Worm (Caenorhabditis elegans) whole organism, L1 larva: ENCODE data around the gene Y57G7A.1.
A peak's percentile ranks its signal among the peaks of the same experiment; 100 is the strongest.

ENCODE experiments used
- C34B4.2 ChIP-seq: sonication (generic microtip); optimal IDR thresholded peaks from 2 replicates; lab custom pipeline; 2017; ENCODE audit warnings: mild to moderate bottlenecking, missing genetic modification characterization, missing compliant biosample characterization
- F16B12.6 ChIP-seq: fragments of 150-350 bp; optimal IDR thresholded peaks from 2 replicates; lab custom pipeline; 2014; ENCODE audit warnings: missing biosample characterization, missing genetic modification characterization
- aha-1 ChIP-seq: fragments of 150-350 bp; optimal IDR thresholded peaks from 2 replicates; lab custom pipeline; 2014; ENCODE audit warnings: missing biosample characterization, missing genetic modification characterization
- alr-1 ChIP-seq: fragments of 200-800 bp; sonication (Bioruptor generic); optimal IDR thresholded peaks from 2 replicates; lab custom pipeline; 2018; ENCODE audit warnings: borderline replicate concordance, mild to moderate bottlenecking, missing genetic modification characterization, missing compliant biosample characterization
- ceh-63 ChIP-seq: fragments of 200-800 bp; sonication (Bioruptor generic); optimal IDR thresholded peaks from 2 replicates; lab custom pipeline; 2018; ENCODE audit warnings: mild to moderate bottlenecking, missing genetic modification characterization, missing compliant biosample characterization
- ceh-82 ChIP-seq, 3 experiments: fragments of 150-350 bp in 1 of 3; sonication (generic microtip) in 2 of 3; optimal IDR thresholded peaks; 2 replicates each; lab custom pipeline; 2014 to 2017; ENCODE audit warnings: missing biosample characterization in 3 of 3, missing genetic modification characterization in 3 of 3
- ceh-88 ChIP-seq: fragments of 200-800 bp; sonication (Bioruptor generic); IDR thresholded peaks from 2 replicates; pipeline ENCODE4 v1.3.6; 2022; ENCODE audit warnings: missing genetic modification characterization, missing compliant biosample characterization
- ceh-90 ChIP-seq: sonication (generic microtip); optimal IDR thresholded peaks from 2 replicates; lab custom pipeline; 2016; ENCODE audit warnings: missing genetic modification characterization, missing compliant biosample characterization
- dpl-1 ChIP-seq, 3 experiments: fragments of 150-350 bp in 2 of 3; sonication (generic microtip) in 1 of 3; optimal IDR thresholded peaks; 2 replicates each; lab custom pipeline; 2014 to 2017; ENCODE audit warnings: missing biosample characterization in 3 of 3, missing genetic modification characterization in 3 of 3, missing genetic modification reagents in 3 of 3
- efl-1 ChIP-seq, 4 experiments: fragments of 150-350 bp; optimal IDR thresholded peaks in 3 of 4; peaks in 1 of 4; 1 replicate in 1 of 4; 2 replicates in 3 of 4; lab custom pipeline; 2014; ENCODE audit warnings: missing biosample characterization in 2 of 4, missing genetic modification characterization in 2 of 4, missing genetic modification reagents in 2 of 4
- efl-3 ChIP-seq: fragments of 200-800 bp; sonication (Bioruptor generic); optimal IDR thresholded peaks from 2 replicates; lab custom pipeline; 2018; ENCODE audit warnings: mild to moderate bottlenecking, missing genetic modification characterization, missing compliant biosample characterization
- egl-27 ChIP-seq, 2 experiments: fragments of 150-350 bp in 1 of 2; sonication (generic microtip); optimal IDR thresholded peaks; 3 replicates each; lab custom pipeline; 2017 to 2018; ENCODE audit warnings: missing biosample characterization in 2 of 2, missing genetic modification characterization in 2 of 2, missing genetic modification reagents in 2 of 2
- elt-2 ChIP-seq: sonication (generic microtip); optimal IDR thresholded peaks from 2 replicates; lab custom pipeline; 2016; ENCODE audit warnings: missing genetic modification characterization, mild to moderate bottlenecking, inconsistent platforms, missing compliant biosample characterization, missing genetic modification reagents
- elt-3 ChIP-seq, 6 experiments: fragments of 150-350 bp in 1 of 6; sonication (generic microtip); optimal IDR thresholded peaks; 2 replicates each; lab custom pipeline; 2017 to 2018; ENCODE audit warnings: missing biosample characterization in 6 of 6, missing genetic modification characterization in 6 of 6, inconsistent platforms in 1 of 6
- fkh-4 ChIP-seq: sonication (generic microtip); optimal IDR thresholded peaks from 2 replicates; lab custom pipeline; 2016; ENCODE audit warnings: missing compliant biosample characterization, missing genetic modification characterization, borderline replicate concordance
- fos-1 ChIP-seq: fragments of 150-350 bp; optimal IDR thresholded peaks from 2 replicates; lab custom pipeline; 2014; ENCODE audit warnings: missing biosample characterization, missing genetic modification characterization
- grh-1 ChIP-seq: fragments of 200-800 bp; sonication (Bioruptor generic); IDR thresholded peaks from 2 replicates; pipeline ENCODE4 v1.3.6; 2022; ENCODE audit warnings: missing genetic modification reagents, missing genetic modification characterization, missing compliant biosample characterization
- hlh-17 ChIP-seq: fragments of 200-800 bp; sonication (Bioruptor generic); optimal IDR thresholded peaks from 2 replicates; lab custom pipeline; 2018; ENCODE audit warnings: missing genetic modification characterization, mild to moderate bottlenecking, missing compliant biosample characterization, moderate library complexity, borderline replicate concordance
- hlh-4 ChIP-seq: sonication (generic microtip); optimal IDR thresholded peaks from 2 replicates; lab custom pipeline; 2016; ENCODE audit warnings: mild to moderate bottlenecking, missing genetic modification characterization, missing compliant biosample characterization
- hpl-2 ChIP-seq: fragments of 150-350 bp; optimal IDR thresholded peaks from 2 replicates; lab custom pipeline; 2014; ENCODE audit warnings: missing biosample characterization, missing genetic modification reagents, missing genetic modification characterization
- jun-1 ChIP-seq: fragments of 150-350 bp; optimal IDR thresholded peaks from 2 replicates; lab custom pipeline; 2014; ENCODE audit warnings: missing biosample characterization, missing genetic modification reagents, missing genetic modification characterization
- lin-13 ChIP-seq: fragments of 150-350 bp; optimal IDR thresholded peaks from 2 replicates; lab custom pipeline; 2014; ENCODE audit warnings: missing biosample characterization, missing genetic modification reagents, missing genetic modification characterization
- lin-15B ChIP-seq: fragments of 150-350 bp; sonication (generic microtip); optimal IDR thresholded peaks from 3 replicates; lab custom pipeline; 2014; ENCODE audit warnings: missing biosample characterization, missing genetic modification characterization
- lin-35 ChIP-seq, 2 experiments: fragments of 150-350 bp; optimal IDR thresholded peaks; 2 replicates each; lab custom pipeline; 2014; ENCODE audit warnings: missing biosample characterization in 2 of 2, missing genetic modification characterization in 2 of 2, missing genetic modification reagents in 2 of 2
- lsy-2 ChIP-seq, 2 experiments: fragments of 150-350 bp; optimal IDR thresholded peaks; 2 replicates each; lab custom pipeline; 2014; ENCODE audit warnings: missing biosample characterization in 2 of 2, missing genetic modification characterization in 2 of 2
- mdl-1 ChIP-seq, 2 experiments: fragments of 150-350 bp; optimal IDR thresholded peaks; 2 replicates each; lab custom pipeline; 2014 to 2017; ENCODE audit warnings: missing biosample characterization in 2 of 2, missing genetic modification characterization in 2 of 2, inconsistent platforms in 1 of 2
- mef-2 ChIP-seq: fragments of 150-350 bp; optimal IDR thresholded peaks from 2 replicates; lab custom pipeline; 2014; ENCODE audit warnings: missing biosample characterization, missing genetic modification characterization
- nhr-12 ChIP-seq: sonication (generic microtip); optimal IDR thresholded peaks from 2 replicates; lab custom pipeline; 2017; ENCODE audit warnings: missing biosample characterization, missing genetic modification characterization
- nhr-19 ChIP-seq: fragments of 200-800 bp; sonication (Bioruptor generic); conservative IDR thresholded peaks from 2 replicates; pipeline ENCODE4 v1.3.6; 2022; ENCODE audit warnings: missing genetic modification characterization, missing compliant biosample characterization
- nhr-20 ChIP-seq: sonication (generic microtip); optimal IDR thresholded peaks from 2 replicates; lab custom pipeline; 2016; ENCODE audit warnings: mild to moderate bottlenecking, missing genetic modification characterization, missing compliant biosample characterization
- nhr-28 ChIP-seq: fragments of 150-350 bp; optimal IDR thresholded peaks from 2 replicates; lab custom pipeline; 2014; ENCODE audit warnings: missing biosample characterization, missing genetic modification characterization
- nhr-47 ChIP-seq: sonication (generic microtip); optimal IDR thresholded peaks from 2 replicates; lab custom pipeline; 2016; ENCODE audit warnings: mild to moderate bottlenecking, missing genetic modification characterization, moderate library complexity, missing compliant biosample characterization
- nhr-71 ChIP-seq: sonication (generic microtip); optimal IDR thresholded peaks from 2 replicates; lab custom pipeline; 2016; ENCODE audit warnings: mild to moderate bottlenecking, missing genetic modification characterization, moderate library complexity, missing compliant biosample characterization
- nhr-76 ChIP-seq: sonication (generic microtip); optimal IDR thresholded peaks from 2 replicates; lab custom pipeline; 2017; ENCODE audit warnings: missing biosample characterization, missing genetic modification characterization
- nhr-84 ChIP-seq: sonication (generic microtip); optimal IDR thresholded peaks from 2 replicates; lab custom pipeline; 2017; ENCODE audit warnings: missing biosample characterization, missing genetic modification characterization
- nhr-90 ChIP-seq: sonication (generic microtip); optimal IDR thresholded peaks from 2 replicates; lab custom pipeline; 2016; ENCODE audit warnings: mild to moderate bottlenecking, missing genetic modification characterization, missing compliant biosample characterization; ENCODE audit not compliant: poor library complexity
- pax-3 ChIP-seq: fragments of 200-800 bp; sonication (Bioruptor generic); optimal IDR thresholded peaks from 2 replicates; lab custom pipeline; 2018; ENCODE audit warnings: mild to moderate bottlenecking, missing genetic modification characterization, moderate library complexity, missing compliant biosample characterization
- skn-1 ChIP-seq: fragments of 150-350 bp; optimal IDR thresholded peaks from 2 replicates; lab custom pipeline; 2014; ENCODE audit warnings: missing biosample characterization, missing genetic modification characterization
- snpc-4 ChIP-seq: fragments of 150-350 bp; optimal IDR thresholded peaks from 2 replicates; lab custom pipeline; 2014; ENCODE audit warnings: missing biosample characterization, missing genetic modification characterization
- snu-23 ChIP-seq: sonication (generic microtip); optimal IDR thresholded peaks from 2 replicates; lab custom pipeline; 2016; ENCODE audit warnings: missing genetic modification characterization, missing compliant biosample characterization
- sox-4 ChIP-seq: sonication (generic microtip); optimal IDR thresholded peaks from 2 replicates; lab custom pipeline; 2016; ENCODE audit warnings: missing genetic modification characterization, missing compliant biosample characterization
- swsn-7 ChIP-seq: sonication (generic microtip); optimal IDR thresholded peaks from 2 replicates; lab custom pipeline; 2016; ENCODE audit warnings: missing genetic modification characterization, missing compliant biosample characterization
- tlp-1 ChIP-seq: fragments of 150-350 bp; optimal IDR thresholded peaks from 2 replicates; lab custom pipeline; 2014; ENCODE audit warnings: missing biosample characterization, missing genetic modification characterization
- unc-62 ChIP-seq: fragments of 150-350 bp; optimal IDR thresholded peaks from 2 replicates; lab custom pipeline; 2014; ENCODE audit warnings: missing biosample characterization, missing genetic modification reagents, missing genetic modification characterization
- unc-98 ChIP-seq: fragments of 200-800 bp; sonication (Bioruptor generic); IDR thresholded peaks from 2 replicates; pipeline ENCODE4 v1.3.6; 2022; ENCODE audit warnings: missing genetic modification characterization, missing compliant biosample characterization
- ztf-11 ChIP-seq, 2 experiments: sonication (generic microtip); optimal IDR thresholded peaks; 2 replicates each; lab custom pipeline; 2016 to 2017; ENCODE audit warnings: missing genetic modification characterization in 2 of 2, missing biosample characterization in 1 of 2, missing compliant biosample characterization in 1 of 2
- ztf-4 ChIP-seq: fragments of 150-350 bp; optimal IDR thresholded peaks from 2 replicates; lab custom pipeline; 2014; ENCODE audit warnings: missing biosample characterization, missing genetic modification characterization

The Y57G7A.1 gene

DNA sequence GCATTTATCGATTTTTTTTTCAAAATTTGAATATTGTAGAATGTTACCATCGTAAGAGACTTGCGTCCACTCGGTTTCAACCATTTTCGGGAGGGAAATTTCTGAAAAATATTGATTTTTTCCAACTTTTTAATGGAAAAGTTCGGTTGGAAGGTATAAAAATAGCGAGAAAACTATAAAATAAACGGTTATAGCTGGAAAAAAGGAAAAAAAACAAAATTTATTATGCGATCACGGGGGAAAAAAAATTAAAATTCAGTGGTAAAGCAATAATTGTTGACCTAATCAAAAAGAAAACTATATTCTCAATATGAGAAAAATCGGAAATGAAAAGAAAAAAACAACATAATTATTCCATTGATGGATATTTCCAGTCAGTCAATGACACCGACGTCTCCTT lies 7.8 kb downstream of the Y57G7A.1 start, which contains the start of gene emc-2:
TSS of gene emc-2 (minus strand) at position 101 of the 400 bp plus-strand sequence.
- TF ChIP-seq efl-1 (optimal IDR thresholded peaks at IDR 0.05; lab: Kevin White, UChicago), result no peak
- peak in 1 of 2 experiments; percentile 57 for TF ChIP-seq efl-1 (GFP tag; optimal IDR thresholded peaks at IDR 0.05 in 1 of 2; lab: Kevin White, UChicago)
- no peak for TF ChIP-seq ceh-63
- TF ChIP-seq, all 84 proteins: peak for 1

DNA sequence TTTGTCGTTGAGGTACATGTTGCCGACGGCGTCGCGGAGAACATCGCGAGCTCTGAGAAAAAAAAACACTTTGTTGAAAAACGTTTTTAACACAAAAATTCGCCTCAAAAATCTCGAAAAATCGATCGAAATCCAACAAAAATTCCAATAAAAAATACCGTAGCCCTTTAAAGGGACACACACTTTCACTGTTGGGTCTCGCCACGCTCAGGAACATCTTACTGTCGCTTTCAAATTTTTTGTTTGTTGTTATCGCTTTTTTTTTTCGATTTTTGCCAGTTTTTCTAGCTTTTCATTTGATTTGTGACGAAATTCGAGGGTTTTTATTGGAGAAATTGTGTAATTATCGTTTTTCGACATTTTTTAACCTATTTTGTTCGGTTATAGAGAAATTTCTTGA lies 8.3 kb downstream of the Y57G7A.1 start:
- TF ChIP-seq swsn-7 (tag; lab: Kevin White, UChicago) (no peak), skn-1 (tag; lab: Kevin White, UChicago) (no peak), nhr-12 (tag; lab: Kevin White, UChicago) (no peak)

DNA sequence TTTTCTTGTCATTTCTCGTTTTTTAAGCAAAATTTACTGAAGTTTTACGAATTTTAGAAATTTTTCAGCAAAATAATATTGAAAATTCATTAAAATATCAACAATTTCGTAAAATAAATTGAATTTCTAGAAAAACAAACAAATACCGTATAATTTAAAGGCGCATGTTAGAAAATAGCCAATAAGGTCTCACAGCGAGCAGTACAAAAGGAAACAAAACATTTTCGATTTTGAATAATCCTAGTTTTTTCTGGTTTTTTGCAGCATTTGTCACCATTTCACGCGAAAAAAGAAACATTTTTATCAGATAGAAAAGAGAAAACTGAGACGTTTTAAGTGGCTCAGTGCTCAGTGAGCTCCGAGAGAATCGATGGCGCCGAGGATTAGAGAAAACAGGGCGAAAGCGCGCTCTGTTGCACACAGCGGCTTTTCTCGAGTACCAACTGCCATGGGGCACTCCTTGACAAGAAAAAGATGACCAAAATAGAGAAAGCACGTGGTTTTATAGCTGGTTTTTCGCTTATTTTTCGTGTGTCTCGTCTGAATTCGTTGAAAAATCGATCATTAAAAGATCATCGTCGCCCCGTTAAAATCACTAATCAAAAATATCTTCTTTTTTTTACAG lies 11.7 kb downstream of the Y57G7A.1 start, which contains the start of the genes alh-6 and fcho-1:
TSS of gene alh-6 (minus strand) at position 242 of the 625 bp plus-strand sequence.
TSS of gene fcho-1 (plus strand) at position 624 of the 625 bp plus-strand sequence.
- no peak for TF ChIP-seq pax-3 (tag; lab: Kevin White, UChicago)
- no peak for TF ChIP-seq ceh-88 (GFP tag; lab: Robert Waterston, UW)
- TF ChIP-seq lin-13 (GFP tag; lab: Kevin White, UChicago), result no peak
- peak in 1 of 2 experiments; percentile 24 for TF ChIP-seq lsy-2 (tag; optimal IDR thresholded peaks at IDR 0.05; lab: Kevin White, UChicago)
- TF ChIP-seq tlp-1 (tag; lab: Kevin White, UChicago), result no peak
- TF ChIP-seq skn-1 (tag; lab: Kevin White, UChicago), result peak; percentile 3
- no peak for TF ChIP-seq nhr-71
- no peak for TF ChIP-seq nhr-90 (tag; lab: Kevin White, UChicago)
- no peak for TF ChIP-seq egl-27 (tag; optimal IDR thresholded peaks at IDR 0.05; lab: Kevin White, UChicago)
- TF ChIP-seq elt-2, result no peak
- TF ChIP-seq unc-62 (GFP tag; lab: Kevin White, UChicago), result no peak
- peak in 1 of 2 experiments; percentile 19 for TF ChIP-seq mdl-1 (tag; optimal IDR thresholded peaks at IDR 0.05; lab: Kevin White, UChicago)
- no peak for TF ChIP-seq hpl-2 (GFP tag; lab: Kevin White, UChicago)
- peak; percentile 28 to 46 for TF ChIP-seq lin-35 (GFP tag; optimal IDR thresholded peaks at IDR 0.05; lab: Kevin White, UChicago)
- TF ChIP-seq efl-3 (GFP tag; lab: Kevin White, UChicago), result no peak
- no peak for TF ChIP-seq unc-98
- no peak for TF ChIP-seq nhr-19 (GFP tag; lab: Robert Waterston, UW)
- TF ChIP-seq fos-1 (tag; lab: Kevin White, UChicago), result no peak
- TF ChIP-seq elt-3 (tag; optimal IDR thresholded peaks at IDR 0.05; lab: Kevin White, UChicago), result peak in 1 of 6 experiments; percentile 8
- TF ChIP-seq nhr-20 (tag; lab: Kevin White, UChicago), result peak; percentile 19
- peak in 1 of 3 experiments; percentile 40 for TF ChIP-seq dpl-1 (GFP tag; optimal IDR thresholded peaks at IDR 0.05; lab: Kevin White, UChicago)
- no peak for TF ChIP-seq nhr-84
- TF ChIP-seq nhr-47 (tag; lab: Kevin White, UChicago), result peak; percentile 25
- TF ChIP-seq grh-1 (GFP tag; lab: Robert Waterston, UW), result no peak
- no peak for TF ChIP-seq nhr-28 (tag; lab: Kevin White, UChicago)
- TF ChIP-seq ztf-11 (tag; optimal IDR thresholded peaks at IDR 0.05; lab: Kevin White, UChicago), result no peak
- TF ChIP-seq F16B12.6 (tag; lab: Kevin White, UChicago), result no peak
- no peak for TF ChIP-seq hlh-4 (tag; lab: Kevin White, UChicago)
- TF ChIP-seq hlh-17, result no peak
- no peak for TF ChIP-seq sox-4 (tag; lab: Kevin White, UChicago)
- no peak for TF ChIP-seq mef-2 (tag; lab: Kevin White, UChicago)
- TF ChIP-seq C34B4.2 (tag; lab: Kevin White, UChicago), result no peak
- TF ChIP-seq aha-1, result no peak
- TF ChIP-seq snu-23 (GFP tag; lab: Kevin White, UChicago), result no peak
- TF ChIP-seq alr-1 (tag; lab: Kevin White, UChicago), result no peak
- no peak for TF ChIP-seq snpc-4 (tag; lab: Kevin White, UChicago)
- TF ChIP-seq ztf-4 (tag; lab: Kevin White, UChicago), result no peak
- TF ChIP-seq jun-1, result no peak
- TF ChIP-seq ceh-90, result no peak
- TF ChIP-seq fkh-4 (tag; lab: Kevin White, UChicago), result no peak
- peak; percentile 32 for TF ChIP-seq lin-15B (tag; lab: Kevin White, UChicago)
- peak in 1 of 3 experiments; percentile 11 for TF ChIP-seq ceh-82 (tag; optimal IDR thresholded peaks at IDR 0.05; lab: Kevin White, UChicago)
- no peak for TF ChIP-seq nhr-76
